Worm (Caenorhabditis elegans) whole organism, young adult: ENCODE results near the gene unc-112.
A peak's percentile ranks its signal among the peaks of the same experiment; 100 is the strongest.

Experiments
- B0336.3 ChIP-seq: fragments of 200-800 bp; sonication (Bioruptor generic); IDR thresholded peaks from 2 replicates; pipeline ENCODE4 v1.3.6; 2022; ENCODE audit warnings: missing genetic modification characterization, missing compliant biosample characterization
- F22D6.2 ChIP-seq: sonication (generic microtip); optimal IDR thresholded peaks from 2 replicates; lab custom pipeline; 2016; ENCODE audit warnings: mild to moderate bottlenecking, missing genetic modification characterization, missing compliant biosample characterization
- Y79H2A.3 ChIP-seq: fragments of 200-800 bp; sonication (Bioruptor generic); conservative IDR thresholded peaks from 2 replicates; pipeline ENCODE4 v1.3.6; 2022; ENCODE audit warnings: missing genetic modification reagents, missing genetic modification characterization, missing compliant biosample characterization
- ama-1 ChIP-seq, 3 experiments: fragments of 150-350 bp in 1 of 3; sonication (generic microtip) in 2 of 3; optimal IDR thresholded peaks; 2 replicates each; lab custom pipeline; 2014 to 2018; ENCODE audit warnings: missing biosample characterization in 2 of 3, missing genetic modification characterization in 2 of 3, missing genetic modification reagents in 2 of 3
- dpl-1 ChIP-seq: fragments of 150-350 bp; optimal IDR thresholded peaks from 2 replicates; lab custom pipeline; 2014; ENCODE audit warnings: missing biosample characterization, missing genetic modification reagents, missing genetic modification characterization
- him-1 ChIP-seq: sonication (generic microtip); optimal IDR thresholded peaks from 2 replicates; lab custom pipeline; 2016; ENCODE audit warnings: missing genotype, missing genetic modification reagents, missing genetic modification characterization, missing compliant biosample characterization
- hlh-12 ChIP-seq: sonication (generic microtip); optimal IDR thresholded peaks from 2 replicates; lab custom pipeline; 2016; ENCODE audit warnings: missing genetic modification characterization, missing compliant biosample characterization
- lin-35 ChIP-seq, 3 experiments: fragments of 150-350 bp in 2 of 3; sonication (generic microtip) in 1 of 3; optimal IDR thresholded peaks; 2 replicates each; lab custom pipeline; 2014 to 2018; ENCODE audit warnings: missing biosample characterization in 3 of 3, missing genetic modification characterization in 3 of 3, missing genetic modification reagents in 3 of 3
- lin-54 ChIP-seq: fragments of 200-800 bp; sonication (Bioruptor generic); optimal IDR thresholded peaks from 2 replicates; lab custom pipeline; 2018; ENCODE audit warnings: mild to moderate bottlenecking, missing genetic modification characterization, missing compliant biosample characterization
- lsy-27 ChIP-seq: sonication (generic microtip); optimal IDR thresholded peaks from 2 replicates; lab custom pipeline; 2017; ENCODE audit warnings: missing genetic modification characterization, mild to moderate bottlenecking, missing compliant biosample characterization, antibody characterized with exemption, missing genotype, borderline replicate concordance; ENCODE audit not compliant: insufficient read depth
- somi-1 ChIP-seq: fragments of 200-800 bp; sonication (Bioruptor generic); optimal IDR thresholded peaks from 2 replicates; lab custom pipeline; 2018; ENCODE audit warnings: mild to moderate bottlenecking, missing genetic modification characterization, missing compliant biosample characterization
- unc-130 ChIP-seq: sonication (generic microtip); optimal IDR thresholded peaks from 2 replicates; lab custom pipeline; 2016; ENCODE audit warnings: missing genetic modification reagents, missing genetic modification characterization, missing compliant biosample characterization
- ztf-25 ChIP-seq: fragments of 200-800 bp; sonication (Bioruptor generic); IDR thresholded peaks from 2 replicates; pipeline ENCODE4 v1.3.6; 2022; ENCODE audit warnings: missing genetic modification reagents, missing genetic modification characterization, missing compliant biosample characterization

- no peak for TF ChIP-seq hlh-12 (tag; lab: Kevin White, UChicago)
- peak; percentile 42 for TF ChIP-seq him-1
- TF ChIP-seq ztf-25 (GFP tag; lab: Robert Waterston, UW), result no peak
- TF ChIP-seq unc-130 (GFP tag; lab: Kevin White, UChicago), result peak; percentile 8
- TF ChIP-seq B0336.3, result no peak
- TF ChIP-seq dpl-1 (GFP tag; lab: Kevin White, UChicago), result no peak
- no peak for TF ChIP-seq F22D6.2 (tag; lab: Kevin White, UChicago)
- TF ChIP-seq lin-54 (GFP tag; lab: Kevin White, UChicago), result peak; percentile 26
- no peak for TF ChIP-seq lin-35 (GFP tag; optimal IDR thresholded peaks at IDR 0.05; lab: Kevin White, UChicago)
- TF ChIP-seq somi-1 (GFP tag; lab: Kevin White, UChicago), result no peak
- no peak for TF ChIP-seq lsy-27 (tag; lab: Kevin White, UChicago)
- no peak for TF ChIP-seq Y79H2A.3 (GFP tag; lab: Robert Waterston, UW)
- TF ChIP-seq ama-1 (optimal IDR thresholded peaks at IDR 0.05; lab: Kevin White, UChicago), result no peak
- peak in 1 of 2 experiments; percentile 51 for TF ChIP-seq ama-1 (GFP tag; optimal IDR thresholded peaks at IDR 0.05; lab: Kevin White, UChicago)
These were observed 7.2 kb downstream of the unc-112 start, which contains the start of gene gasr-8 for ce11 chrV:14689060-14689750.
